Worm (Caenorhabditis elegans): Measurements from ENCODE around the gene F39B3.7.
A peak's percentile ranks its signal among the peaks of the same experiment; 100 is the strongest.

Gene F39B3.7

DNA sequence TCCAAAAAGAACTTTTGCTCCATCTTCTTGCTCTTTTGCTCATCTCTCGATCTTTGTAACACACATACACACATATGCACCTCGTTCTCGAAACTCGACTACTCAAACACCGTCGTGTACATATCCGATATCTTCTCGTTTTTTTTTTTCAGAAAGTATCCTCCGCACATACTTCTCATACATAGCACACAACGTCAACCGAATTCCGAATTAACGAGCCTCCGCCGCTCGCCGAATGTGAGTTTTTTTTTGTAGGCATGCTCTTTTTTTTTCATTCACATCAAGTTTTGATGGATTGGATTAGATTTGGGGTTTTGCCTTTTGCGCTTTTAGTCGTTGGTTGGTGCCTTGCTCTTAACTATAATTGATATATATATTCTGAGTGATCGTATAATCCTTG, 49.0 kb downstream of the F39B3.7 start:
- TF ChIP-seq sem-4 (tag; optimal IDR thresholded peaks at IDR 0.05) (no peak), unc-55 (GFP tag; optimal IDR thresholded peaks at IDR 0.05) (peak; percentile 25)

DNA sequence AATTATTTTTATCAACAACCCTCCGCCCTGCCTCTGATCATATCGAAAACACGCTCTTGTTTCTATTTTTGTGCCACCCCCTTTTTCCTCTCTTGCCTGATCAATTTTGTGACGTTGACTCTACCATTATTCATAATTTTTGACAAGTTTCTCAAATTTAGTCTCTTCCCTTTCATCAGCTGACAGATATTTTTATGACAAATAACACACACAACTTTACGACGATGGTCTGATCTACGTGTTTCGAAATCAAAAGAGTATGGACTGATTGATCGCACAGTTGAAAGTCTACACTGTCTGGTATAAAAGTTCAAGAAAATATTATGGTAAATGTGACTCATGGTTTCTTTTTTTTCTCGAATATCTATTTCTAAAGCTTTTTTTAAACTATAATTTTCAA, 49.4 kb downstream of the F39B3.7 start:
- no peak for TF ChIP-seq nhr-11 (tag; optimal IDR thresholded peaks at IDR 0.05)
- TF ChIP-seq elt-1 (tag; optimal IDR thresholded peaks at IDR 0.05) = no peak
- no peak for TF ChIP-seq nhr-12 (tag; optimal IDR thresholded peaks at IDR 0.05)

DNA sequence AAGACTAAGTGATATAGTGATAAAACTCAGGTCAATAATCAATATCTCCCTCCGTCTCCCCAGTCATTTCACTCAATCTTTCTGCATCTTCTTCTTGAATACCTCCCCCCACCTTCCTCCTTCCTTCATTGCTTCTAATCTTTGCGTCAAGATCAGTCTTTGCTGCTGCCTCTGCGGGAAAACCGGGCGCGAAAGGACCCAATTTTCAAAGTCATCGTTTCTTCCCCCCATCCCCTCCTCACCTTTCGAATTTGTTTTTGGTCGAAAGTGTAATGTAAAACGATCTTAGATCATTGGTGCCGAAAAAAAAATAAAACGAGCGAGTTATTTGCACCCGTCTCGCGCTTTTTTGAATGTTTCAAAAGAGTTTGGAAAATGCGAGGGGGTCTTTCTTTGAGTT, 50.3 kb downstream of the F39B3.7 start:
- no peak for TF ChIP-seq nhr-11 (tag; optimal IDR thresholded peaks at IDR 0.05)
- TF ChIP-seq lin-13 (GFP tag; optimal IDR thresholded peaks at IDR 0.05) = peak; percentile 18
- no peak for TF ChIP-seq nhr-23 (tag; optimal IDR thresholded peaks at IDR 0.05)
- peak; percentile 29 for TF ChIP-seq nhr-25 (tag; optimal IDR thresholded peaks at IDR 0.05)
- peak; percentile 31 for TF ChIP-seq sma-9 (GFP tag; optimal IDR thresholded peaks at IDR 0.05)
- no peak for TF ChIP-seq sma-9 (tag; optimal IDR thresholded peaks at IDR 0.05)
- TF ChIP-seq nhr-21 (tag; optimal IDR thresholded peaks at IDR 0.05) = peak; percentile 36
- TF ChIP-seq C34F6.9 (tag; optimal IDR thresholded peaks at IDR 0.05) = peak; percentile 5
- no peak for TF ChIP-seq peb-1 (tag; optimal IDR thresholded peaks at IDR 0.05)
